Worm (Caenorhabditis elegans): ENCODE results near the gene T04C12.11.

T04C12.11 gene

DNA sequence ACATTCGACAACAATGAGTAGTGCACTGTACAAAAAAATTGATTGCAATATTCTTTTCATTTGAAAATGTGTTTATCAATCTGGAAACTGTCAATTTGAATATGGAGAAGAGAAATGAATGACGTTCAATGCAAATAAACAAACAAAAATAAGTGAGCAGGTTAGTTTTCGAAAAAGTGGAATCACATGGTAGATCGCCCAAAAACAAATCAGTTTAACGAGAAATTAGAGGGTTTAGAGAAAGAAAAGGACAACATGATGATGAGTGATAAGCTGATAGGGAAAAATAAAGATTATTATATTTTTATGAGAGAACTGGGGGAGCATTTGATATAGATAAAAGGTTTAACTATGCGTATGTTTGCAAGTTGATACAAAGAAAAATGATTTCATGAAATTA, 9.2 kb upstream of the T04C12.11 start, which contains the start of gene T04C12.8 (continued):
- no peak for TF ChIP-seq R02D3.7 (tag; optimal IDR thresholded peaks at IDR 0.05)

DNA sequence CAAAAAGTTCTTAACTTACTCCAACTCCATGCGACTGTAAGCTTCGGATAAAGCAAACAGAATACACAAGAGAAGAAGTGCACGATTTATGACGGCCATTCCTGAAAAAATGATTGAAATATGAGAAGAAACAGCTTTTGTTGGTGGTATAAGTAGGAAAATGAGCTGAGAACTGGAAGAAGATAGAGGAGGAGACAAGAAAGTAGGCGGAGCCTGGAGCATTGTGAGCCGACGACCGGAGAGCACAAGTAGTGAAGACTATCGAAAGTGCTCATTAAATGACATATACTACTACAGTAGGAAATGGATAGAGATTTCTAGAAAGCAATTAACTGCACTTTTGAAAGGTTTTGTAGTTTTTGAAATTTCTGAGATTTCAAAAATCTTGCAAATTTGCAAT, 5.4 kb upstream of the T04C12.11 start, which contains the start of gene nlp-80:
TSS of gene nlp-80 (minus strand) at position 101 of the 400 bp plus-strand sequence.
- TF ChIP-seq elt-1 (tag; optimal IDR thresholded peaks at IDR 0.05): no peak
- no peak for TF ChIP-seq sea-2 (GFP tag; optimal IDR thresholded peaks at IDR 0.05)
- TF ChIP-seq lsy-12 (tag; optimal IDR thresholded peaks at IDR 0.05): no peak
- TF ChIP-seq nhr-25 (tag; optimal IDR thresholded peaks at IDR 0.05): no peak
- TF ChIP-seq zag-1 (tag; optimal IDR thresholded peaks at IDR 0.05): no peak
- TF ChIP-seq fkh-10 (GFP tag; optimal IDR thresholded peaks at IDR 0.05): no peak
- no peak for TF ChIP-seq nhr-76 (tag; optimal IDR thresholded peaks at IDR 0.05)
- TF ChIP-seq ceh-9 (tag; optimal IDR thresholded peaks at IDR 0.05): no peak
- TF ChIP-seq mdl-1 (tag; optimal IDR thresholded peaks at IDR 0.05): no peak
- TF ChIP-seq elt-3 (tag; optimal IDR thresholded peaks at IDR 0.05): no peak
- TF ChIP-seq lin-39 (tag; optimal IDR thresholded peaks at IDR 0.05): no peak
- TF ChIP-seq jun-1 (tag; optimal IDR thresholded peaks at IDR 0.05): no peak

DNA sequence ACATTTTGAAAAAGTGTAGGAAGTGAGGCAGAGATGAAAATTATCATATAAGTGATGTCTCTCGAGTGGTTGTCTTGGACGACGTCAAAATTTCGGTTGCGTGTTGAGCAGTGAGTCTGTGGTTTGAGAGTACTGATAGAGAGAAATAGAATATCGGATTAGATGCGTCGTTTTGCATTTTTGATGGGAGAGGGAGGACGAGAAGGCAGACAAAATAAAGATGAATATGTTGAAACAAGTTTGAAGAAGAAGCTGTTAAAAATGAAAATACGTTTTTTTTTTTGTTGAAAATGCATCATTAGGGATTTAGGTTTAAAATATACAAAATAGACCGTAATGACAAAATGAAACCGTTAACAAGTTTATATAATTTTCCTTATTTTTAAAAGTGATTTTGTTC, 3.0 kb upstream of the T04C12.11 start, which contains the start of gene T04C12.9:
TSS of gene T04C12.9 (minus strand) at position 101 of the 400 bp plus-strand sequence.
- TF ChIP-seq ceh-9 (tag; optimal IDR thresholded peaks at IDR 0.05): no peak
- no peak for TF ChIP-seq nhr-12 (tag; optimal IDR thresholded peaks at IDR 0.05)
- TF ChIP-seq ZK546.5 (tag; optimal IDR thresholded peaks at IDR 0.05): no peak
- TF ChIP-seq daf-12 (tag; optimal IDR thresholded peaks at IDR 0.05): no peak
- no peak for TF ChIP-seq mml-1 (tag; optimal IDR thresholded peaks at IDR 0.05)
- no peak for TF ChIP-seq pha-4 (tag; optimal IDR thresholded peaks at IDR 0.05)
- no peak for TF ChIP-seq fkh-10 (GFP tag; optimal IDR thresholded peaks at IDR 0.05)
- no peak for TF ChIP-seq ceh-28 (tag; optimal IDR thresholded peaks at IDR 0.05)
- TF ChIP-seq sea-2 (GFP tag; optimal IDR thresholded peaks at IDR 0.05): no peak
- no peak for TF ChIP-seq mdl-1 (tag; optimal IDR thresholded peaks at IDR 0.05)
- TF ChIP-seq aly-2 (tag; optimal IDR thresholded peaks at IDR 0.05): no peak
- no peak for TF ChIP-seq snpc-4 (tag; optimal IDR thresholded peaks at IDR 0.05)
- no peak for TF ChIP-seq egl-27 (tag; optimal IDR thresholded peaks at IDR 0.05)
- no peak for TF ChIP-seq elt-2 (tag; optimal IDR thresholded peaks at IDR 0.05)
- TF ChIP-seq unc-62 (GFP tag; optimal IDR thresholded peaks at IDR 0.05): no peak

DNA sequence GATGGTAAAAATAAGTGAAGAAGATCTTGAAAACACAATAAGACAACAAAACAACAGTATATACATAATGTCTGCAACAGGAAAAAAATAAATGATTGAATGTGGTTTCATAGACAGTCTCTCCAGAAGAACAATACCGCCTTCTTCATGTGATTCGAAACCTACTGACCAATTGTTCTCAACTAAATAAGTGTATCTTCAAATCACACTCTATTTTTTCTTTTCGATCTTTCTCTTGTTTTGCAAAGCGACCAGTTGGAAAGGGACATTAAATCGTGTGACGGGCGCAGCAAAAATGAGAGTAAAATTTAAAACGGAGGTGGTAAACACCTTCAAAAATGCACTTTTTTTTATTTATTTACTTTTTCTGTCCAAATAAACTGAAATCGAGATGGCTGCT, 1.8 kb upstream of the T04C12.11 start:
- no peak for TF ChIP-seq nfya-1 (tag; optimal IDR thresholded peaks at IDR 0.05; ENCODE audit: insufficient read depth)
- TF ChIP-seq R02D3.7 (tag; optimal IDR thresholded peaks at IDR 0.05): no peak
- peak; percentile 4 for TF ChIP-seq nhr-23 (tag; optimal IDR thresholded peaks at IDR 0.05)
- TF ChIP-seq nhr-28 (tag; optimal IDR thresholded peaks at IDR 0.05): no peak

DNA sequence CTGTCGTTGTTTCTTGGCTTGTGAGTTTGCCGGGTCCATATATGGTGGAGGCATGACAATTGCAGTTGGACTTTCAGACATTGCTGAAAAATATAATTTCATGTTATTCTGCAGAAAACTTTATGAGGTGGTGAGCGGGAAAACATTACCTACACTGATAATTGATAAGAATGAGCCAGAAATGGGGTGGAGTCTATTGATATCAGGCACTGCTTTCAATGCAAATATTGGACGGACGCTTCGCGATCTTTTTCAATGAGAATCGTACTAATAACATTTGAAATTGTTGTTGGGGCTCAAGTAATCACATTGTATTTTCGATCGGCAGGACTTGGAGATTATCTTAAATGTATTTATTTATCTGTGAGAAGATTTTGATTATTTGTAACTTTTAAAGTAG, 909 bp downstream of the T04C12.11 start, which contains the start of gene T04C12.1:
TSS of gene T04C12.1 (minus strand) at position 90 of the 400 bp plus-strand sequence.
- TF ChIP-seq ama-1 (optimal IDR thresholded peaks at IDR 0.05) (peak; percentile 77), ztf-4 (tag; optimal IDR thresholded peaks at IDR 0.05) (no peak), nhr-25 (tag; optimal IDR thresholded peaks at IDR 0.05) (peak; percentile 24), sea-2 (GFP tag; optimal IDR thresholded peaks at IDR 0.05) (no peak)

DNA sequence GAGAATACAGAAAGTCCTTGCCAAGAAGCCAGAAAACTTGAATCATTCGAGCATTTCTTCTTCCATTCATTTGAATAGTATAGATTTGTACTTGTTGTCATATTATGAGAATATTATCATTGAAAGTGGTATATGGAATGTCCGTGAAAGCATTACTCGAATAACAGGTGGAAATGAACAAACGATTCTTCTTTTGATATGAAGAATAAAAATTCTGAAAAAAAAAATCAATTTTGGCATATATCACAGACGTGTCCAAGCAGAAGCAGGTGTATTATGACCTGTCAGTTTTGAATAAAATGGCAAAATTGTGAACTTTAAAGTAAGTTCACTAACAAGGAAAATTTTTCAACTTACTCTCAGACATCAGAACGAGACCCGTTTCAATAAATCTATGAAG, 3.0 kb downstream of the T04C12.11 start, which contains the start of gene srh-75:
TSS of gene srh-75 (minus strand) at position 101 of the 400 bp plus-strand sequence.
- TF ChIP-seq ceh-9 (tag; optimal IDR thresholded peaks at IDR 0.05) (no peak), mdl-1 (tag; optimal IDR thresholded peaks at IDR 0.05) (no peak), elt-1 (tag; optimal IDR thresholded peaks at IDR 0.05) (no peak), nhr-25 (tag; optimal IDR thresholded peaks at IDR 0.05) (no peak), ceh-16 (tag; optimal IDR thresholded peaks at IDR 0.05) (no peak), nhr-67 (tag; optimal IDR thresholded peaks at IDR 0.05) (no peak), fkh-10 (GFP tag; optimal IDR thresholded peaks at IDR 0.05) (no peak), lin-15B (tag; optimal IDR thresholded peaks at IDR 0.05) (no peak), egl-27 (tag; optimal IDR thresholded peaks at IDR 0.05) (no peak), elt-2 (tag; optimal IDR thresholded peaks at IDR 0.05) (no peak), unc-62 (GFP tag; optimal IDR thresholded peaks at IDR 0.05) (no peak), R02D3.7 (tag; optimal IDR thresholded peaks at IDR 0.05) (no peak), daf-12 (tag; optimal IDR thresholded peaks at IDR 0.05) (no peak), hmg-11 (tag; optimal IDR thresholded peaks at IDR 0.05) (no peak), pha-4 (tag; optimal IDR thresholded peaks at IDR 0.05) (no peak), nhr-23 (tag; optimal IDR thresholded peaks at IDR 0.05) (no peak), jun-1 (tag; optimal IDR thresholded peaks at IDR 0.05) (no peak), nfya-1 (tag; optimal IDR thresholded peaks at IDR 0.05; ENCODE audit: insufficient read depth) (no peak), nhr-28 (tag; optimal IDR thresholded peaks at IDR 0.05) (no peak)

Measured in whole organism, L3 larva.